Worm (Caenorhabditis elegans): ENCODE measurements around the gene F25A2.1.

The F25A2.1 gene

ce11 chrV:1151324-1151742 is 28.0 kb upstream of the F25A2.1 start (continued):
- peak; percentile 77 for TF ChIP-seq dmd-8 (GFP tag; IDR thresholded peaks at IDR 0.05)
- peak; percentile 42 for TF ChIP-seq nhr-76 (tag; optimal IDR thresholded peaks at IDR 0.05)
- TF ChIP-seq hlh-30 (tag; optimal IDR thresholded peaks at IDR 0.05; ENCODE audit: insufficient read depth), result peak; percentile 95
- TF ChIP-seq ceh-44 (GFP tag; IDR thresholded peaks at IDR 0.05), result peak; percentile 53
- TF ChIP-seq zfp-3 (GFP tag; conservative IDR thresholded peaks at IDR 0.05), result peak; percentile 99
- no peak for TF ChIP-seq ztf-11 (tag; optimal IDR thresholded peaks at IDR 0.05)
- TF ChIP-seq duxl-1 (tag; optimal IDR thresholded peaks at IDR 0.05; ENCODE audit: poor library complexity), result peak; percentile 91
- TF ChIP-seq zip-11 (GFP tag; IDR thresholded peaks at IDR 0.05), result no peak
- peak; percentile 100 for TF ChIP-seq madf-9 (GFP tag; conservative IDR thresholded peaks at IDR 0.05)
- TF ChIP-seq ceh-28 (tag; optimal IDR thresholded peaks at IDR 0.05), result peak; percentile 90
- TF ChIP-seq R02D3.7 (tag; optimal IDR thresholded peaks at IDR 0.05), result no peak
- peak; percentile 80 for TF ChIP-seq Y5F2A.4 (GFP tag; optimal IDR thresholded peaks at IDR 0.05)
- TF ChIP-seq ama-1 (optimal IDR thresholded peaks at IDR 0.05), result peak; percentile 1
- TF ChIP-seq lin-13 (GFP tag; optimal IDR thresholded peaks at IDR 0.05), result peak; percentile 98
- peak; percentile 70 for TF ChIP-seq zag-1 (tag; optimal IDR thresholded peaks at IDR 0.05)
- peak; percentile 98 for TF ChIP-seq mxl-3 (GFP tag; optimal IDR thresholded peaks at IDR 0.05)
- TF ChIP-seq hif-1 (tag; optimal IDR thresholded peaks at IDR 0.05), result peak; percentile 93 to 95
- peak; percentile 92 for TF ChIP-seq F10B5.3 (tag; optimal IDR thresholded peaks at IDR 0.05)
- TF ChIP-seq spr-1 (tag; optimal IDR thresholded peaks at IDR 0.05), result peak; percentile 96
- TF ChIP-seq T20F7.1 (GFP tag; optimal IDR thresholded peaks at IDR 0.05), result peak; percentile 95
- peak; percentile 99 for TF ChIP-seq T26A8.4 (GFP tag; IDR thresholded peaks at IDR 0.05)
- TF ChIP-seq nhr-102 (tag; optimal IDR thresholded peaks at IDR 0.05), result peak; percentile 98
- peak; percentile 100 for TF ChIP-seq dve-1 (tag; optimal IDR thresholded peaks at IDR 0.05; ENCODE audit: insufficient read depth)
- peak; percentile 95 for TF ChIP-seq php-3 (GFP tag; IDR thresholded peaks at IDR 0.05)
- TF ChIP-seq ceh-82 (tag; optimal IDR thresholded peaks at IDR 0.05), result no peak
- TF ChIP-seq dpl-1 (GFP tag; optimal IDR thresholded peaks at IDR 0.05), result peak; percentile 80
- peak; percentile 91 for TF ChIP-seq lin-38 (GFP tag; IDR thresholded peaks at IDR 0.05)
- TF ChIP-seq tag-97 (GFP tag; IDR thresholded peaks at IDR 0.05), result no peak
- TF ChIP-seq snpc-4 (tag; optimal IDR thresholded peaks at IDR 0.05), result no peak
- peak; percentile 59 for TF ChIP-seq snpc-1.2 (GFP tag; IDR thresholded peaks at IDR 0.05)
- peak; percentile 45 for TF ChIP-seq nhr-25 (tag; optimal IDR thresholded peaks at IDR 0.05; ENCODE audit: borderline replicate concordance, insufficient read depth)
- TF ChIP-seq nhr-6 (tag; optimal IDR thresholded peaks at IDR 0.05), result peak; percentile 90
- no peak for TF ChIP-seq sdz-12 (GFP tag; optimal IDR thresholded peaks at IDR 0.05)
- TF ChIP-seq ZK337.2 (GFP tag; IDR thresholded peaks at IDR 0.05), result peak; percentile 83
- TF ChIP-seq fos-1 (tag; optimal IDR thresholded peaks at IDR 0.05), result peak; percentile 63
- TF ChIP-seq ztf-7 (tag; optimal IDR thresholded peaks at IDR 0.05), result peak; percentile 23
- peak; percentile 95 for TF ChIP-seq D1046.2 (GFP tag; IDR thresholded peaks at IDR 0.05)
- TF ChIP-seq lin-1 (GFP tag; IDR thresholded peaks at IDR 0.05), result peak; percentile 97
- TF ChIP-seq daf-16 (GFP tag; optimal IDR thresholded peaks at IDR 0.05), result peak; percentile 93 to 98
- peak; percentile 80 for TF ChIP-seq daf-16 (tag; optimal IDR thresholded peaks at IDR 0.05)
- peak; percentile 93 to 95 for TF ChIP-seq lsy-2 (tag; optimal IDR thresholded peaks at IDR 0.05)
- TF ChIP-seq mdl-1 (tag; optimal IDR thresholded peaks at IDR 0.05), result peak; percentile 96
- peak; percentile 71 for TF ChIP-seq pqm-1 (tag; optimal IDR thresholded peaks at IDR 0.05)
- peak; percentile 98 for TF ChIP-seq F37D6.2 (tag; optimal IDR thresholded peaks at IDR 0.05)
- no peak for TF ChIP-seq cey-2 (tag; optimal IDR thresholded peaks at IDR 0.05; ENCODE audit: borderline replicate concordance, insufficient read depth)
- TF ChIP-seq nhr-10 (tag; optimal IDR thresholded peaks at IDR 0.05), result peak; percentile 98
- TF ChIP-seq Y48G9A.11 (GFP tag; IDR thresholded peaks at IDR 0.05), result no peak
- TF ChIP-seq zip-2 (tag; optimal IDR thresholded peaks at IDR 0.05), result peak; percentile 86
- peak; percentile 99 for TF ChIP-seq mep-1 (tag; optimal IDR thresholded peaks at IDR 0.05)
- peak; percentile 99 for TF ChIP-seq mdt-29 (GFP tag; IDR thresholded peaks at IDR 0.05)
- TF ChIP-seq spr-3 (GFP tag; optimal IDR thresholded peaks at IDR 0.05), result peak; percentile 96

Measured in whole organism, L4 larva.